Worm (Caenorhabditis elegans): ENCODE data around the gene fbxb-99.

DNA sequence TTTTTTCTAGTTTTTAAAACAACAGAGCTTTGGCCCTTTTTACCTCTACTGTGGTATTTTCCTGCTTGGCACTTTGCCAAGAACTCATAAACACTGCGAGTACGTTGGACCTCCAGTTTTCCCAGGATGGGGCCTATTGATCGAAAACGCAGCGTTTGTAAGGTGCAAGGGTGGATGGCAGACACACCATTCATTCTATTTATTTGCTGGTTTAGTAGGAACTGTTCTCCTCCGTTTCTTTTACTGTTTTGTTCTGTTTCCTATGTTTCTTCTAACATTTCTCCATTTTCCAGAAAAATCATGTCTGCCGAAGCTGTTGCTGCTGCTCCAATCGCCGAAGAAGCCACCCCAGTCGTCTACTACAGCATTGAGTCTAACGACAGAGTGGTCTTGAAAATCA, 30.6 kb upstream of the fbxb-99 start, which contains the start of gene skr-15:
- TF ChIP-seq elt-4 (tag; optimal IDR thresholded peaks at IDR 0.05) (no peak), dmd-4 (tag; optimal IDR thresholded peaks at IDR 0.05; ENCODE audit: borderline replicate concordance) (no peak), elt-2 (tag; optimal IDR thresholded peaks at IDR 0.05) (no peak)

All from whole organism, late embryonic.